Fruit fly (Drosophila melanogaster): Measurements from ENCODE around the gene CG45122.

dm6 chr3R:13073174-13073573 lies 29.2 kb downstream of the CG45122 start:
- TF ChIP-seq dsx (GFP tag; optimal IDR thresholded peaks at IDR 0.05; ENCODE audit: poor library complexity, severe bottlenecking) (no peak), fd85E (GFP tag; optimal IDR thresholded peaks at IDR 0.05) (no peak), acj6 (GFP tag; optimal IDR thresholded peaks at IDR 0.05) (no peak), CG8319 (GFP tag; optimal IDR thresholded peaks at IDR 0.05) (no peak), CG32006 (GFP tag; optimal IDR thresholded peaks at IDR 0.05) (no peak), Ets21C (GFP tag; optimal IDR thresholded peaks at IDR 0.05) (no peak), ss (GFP tag; optimal IDR thresholded peaks at IDR 0.05) (no peak), CG15336 (GFP tag; IDR thresholded peaks at IDR 0.05) (no peak), eg (GFP tag; IDR thresholded peaks at IDR 0.05) (no peak)
